Fruit fly (Drosophila melanogaster) whole organism, adult: ENCODE measurements around the gene Ns4.

Experiments
- CG11617 ChIP-seq: fragments of 200-800 bp; sonication (Bioruptor generic); optimal IDR thresholded peaks from 2 replicates; lab custom pipeline; 2017; ENCODE audit warnings: mild to moderate bottlenecking, missing biosample characterization, missing genetic modification reagents, missing genetic modification characterization
- CG33017 ChIP-seq: fragments of 200-800 bp; sonication (Bioruptor generic); optimal IDR thresholded peaks from 2 replicates; lab custom pipeline; 2018; ENCODE audit warnings: missing biosample characterization, mild to moderate bottlenecking, missing genetic modification characterization, moderate library complexity
- CG5204 ChIP-seq: fragments of 200-800 bp; sonication (Bioruptor generic); optimal IDR thresholded peaks from 2 replicates; lab custom pipeline; 2016; ENCODE audit warnings: missing biosample characterization, missing genetic modification characterization
- CG7045 ChIP-seq: fragments of 200-800 bp; sonication (Bioruptor generic); optimal IDR thresholded peaks from 2 replicates; lab custom pipeline; 2017; ENCODE audit warnings: missing biosample characterization, mild to moderate bottlenecking, missing genetic modification characterization
- bab1 ChIP-seq: fragments of 200-800 bp; sonication (Bioruptor generic); optimal IDR thresholded peaks from 3 replicates; lab custom pipeline; 2019; ENCODE audit warnings: missing biosample characterization, mild to moderate bottlenecking, missing genetic modification characterization, moderate library complexity
- cic ChIP-seq: fragments of 200-800 bp; sonication (Bioruptor generic); optimal IDR thresholded peaks from 2 replicates; lab custom pipeline; 2017; ENCODE audit warnings: missing biosample characterization, mild to moderate bottlenecking, missing genetic modification characterization, moderate library complexity
- cnc ChIP-seq, 2 experiments: fragments of >200 bp; optimal IDR thresholded peaks; 2 replicates each; lab custom pipeline; 2017
- ovo ChIP-seq: fragments of 200-800 bp; sonication (Bioruptor generic); optimal IDR thresholded peaks from 2 replicates; lab custom pipeline; 2016; ENCODE audit warnings: missing biosample characterization, missing genetic modification characterization

Gene Ns4

dm6 chr2L:20803733-20804164, 51.5 kb downstream of the Ns4 start:
- TF ChIP-seq cnc (optimal IDR thresholded peaks at IDR 0.05; lab: Kevin White, UChicago) (no peak), ovo (no peak), cic (no peak), CG7045 (no peak), CG11617 (GFP tag; lab: Kevin White, UChicago) (no peak), CG5204 (GFP tag; lab: Kevin White, UChicago) (no peak), CG33017 (tag; lab: Kevin White, UChicago) (no peak), bab1 (GFP tag; lab: Kevin White, UChicago) (no peak)
